Fruit fly (Drosophila melanogaster) whole organism, embryonic: ENCODE results near the gene CG9948.

Experiments used
- Adf1 ChIP-seq: fragments of 200-800 bp; sonication (Bioruptor generic); IDR thresholded peaks from 2 replicates; pipeline ENCODE4 v1.3.6; 2022; ENCODE audit warnings: missing biosample characterization, missing genetic modification characterization
- Bgb ChIP-seq: fragments of 200-800 bp; sonication (Bioruptor generic); IDR thresholded peaks from 2 replicates; pipeline ENCODE4 v1.3.6; 2022; ENCODE audit warnings: missing biosample characterization, missing genetic modification characterization; ENCODE audit not compliant: partially characterized antibody
- CG10274 ChIP-seq: fragments of 200-800 bp; sonication (Bioruptor generic); optimal IDR thresholded peaks from 3 replicates; lab custom pipeline; 2017; ENCODE audit warnings: missing biosample characterization, mild to moderate bottlenecking, missing genetic modification characterization
- CG10959 ChIP-seq: fragments of 200-800 bp; sonication (Bioruptor generic); IDR thresholded peaks from 2 replicates; pipeline ENCODE4 v1.3.6; 2022; ENCODE audit warnings: missing biosample characterization, missing genetic modification characterization
- CG11504 ChIP-seq: fragments of 200-800 bp; sonication (Bioruptor generic); optimal IDR thresholded peaks from 3 replicates; lab custom pipeline; 2019; ENCODE audit warnings: missing biosample characterization, mild to moderate bottlenecking, missing genetic modification characterization, moderate library complexity
- CG12071 ChIP-seq: fragments of 200-800 bp; sonication (Bioruptor generic); optimal IDR thresholded peaks from 3 replicates; lab custom pipeline; 2018; ENCODE audit warnings: missing biosample characterization, mild to moderate bottlenecking, missing genetic modification characterization
- CG12769 ChIP-seq: fragments of 200-800 bp; sonication (Bioruptor generic); optimal IDR thresholded peaks from 2 replicates; lab custom pipeline; 2019; ENCODE audit warnings: missing biosample characterization, mild to moderate bottlenecking, missing genetic modification characterization, moderate library complexity
- CG13894 ChIP-seq: fragments of 200-800 bp; sonication (Bioruptor generic); optimal IDR thresholded peaks from 3 replicates; lab custom pipeline; 2018; ENCODE audit warnings: missing biosample characterization, mild to moderate bottlenecking, missing genetic modification characterization, moderate library complexity
- CG14441 ChIP-seq: fragments of 200-800 bp; sonication (Bioruptor generic); IDR thresholded peaks from 2 replicates; pipeline ENCODE4 v1.3.6; 2022; ENCODE audit warnings: missing biosample characterization, missing genetic modification characterization
- CG15073 ChIP-seq: fragments of 200-800 bp; sonication (Bioruptor generic); optimal IDR thresholded peaks from 2 replicates; lab custom pipeline; 2016; ENCODE audit warnings: missing biosample characterization, missing genetic modification characterization
- CG15269 ChIP-seq: fragments of 200-800 bp; sonication (Bioruptor generic); optimal IDR thresholded peaks from 2 replicates; lab custom pipeline; 2018; ENCODE audit warnings: missing biosample characterization, mild to moderate bottlenecking, missing genetic modification characterization, moderate library complexity
- CG17385 ChIP-seq: fragments of 200-800 bp; sonication (Bioruptor generic); optimal IDR thresholded peaks from 3 replicates; lab custom pipeline; 2018; ENCODE audit warnings: missing biosample characterization, mild to moderate bottlenecking, missing genetic modification characterization
- CG2678 ChIP-seq: fragments of 200-800 bp; sonication (Bioruptor generic); optimal IDR thresholded peaks from 3 replicates; lab custom pipeline; 2019; ENCODE audit warnings: missing biosample characterization, mild to moderate bottlenecking, missing genetic modification characterization, moderate library complexity
- CG31441 ChIP-seq: fragments of 200-800 bp; sonication (Bioruptor generic); IDR thresholded peaks from 2 replicates; pipeline ENCODE4 v1.3.6; 2022; ENCODE audit warnings: missing biosample characterization, missing genetic modification characterization
- CG32532 ChIP-seq: fragments of 200-800 bp; sonication (Bioruptor generic); IDR thresholded peaks from 2 replicates; pipeline ENCODE4 v1.3.6; 2022; ENCODE audit warnings: missing biosample characterization, missing genetic modification characterization
- CG3847 ChIP-seq: fragments of 200-800 bp; sonication (Bioruptor generic); IDR thresholded peaks from 2 replicates; pipeline ENCODE4 v1.3.6; 2022; ENCODE audit warnings: missing biosample characterization, missing genetic modification characterization
- CG8290 ChIP-seq, 3 experiments: fragments of 200-800 bp; sonication (Bioruptor generic); optimal IDR thresholded peaks; 2 replicates each; lab custom pipeline; 2016 to 2019; ENCODE audit warnings: missing biosample characterization in 3 of 3, missing genetic modification characterization in 3 of 3, mild to moderate bottlenecking in 2 of 3, moderate library complexity in 1 of 3
- Dip3 ChIP-seq: fragments of 200-800 bp; sonication (Bioruptor generic); optimal IDR thresholded peaks from 3 replicates; lab custom pipeline; 2016; ENCODE audit warnings: missing biosample characterization, missing genetic modification characterization
- Jarid2 ChIP-seq: fragments of 200-800 bp; sonication (Bioruptor generic); optimal IDR thresholded peaks from 3 replicates; lab custom pipeline; 2017; ENCODE audit warnings: mild to moderate bottlenecking, missing biosample characterization, missing genetic modification reagents, missing genetic modification characterization
- Med ChIP-seq: fragments of 200-800 bp; sonication (Bioruptor generic); peaks from one replicate; lab custom pipeline; 2016; ENCODE audit warnings: missing biosample characterization, missing genetic modification characterization, mild to moderate bottlenecking, inconsistent platforms, moderate library complexity
- Oli ChIP-seq: fragments of 200-800 bp; sonication (Bioruptor generic); optimal IDR thresholded peaks from 2 replicates; lab custom pipeline; 2018; ENCODE audit warnings: missing biosample characterization, mild to moderate bottlenecking, missing genetic modification characterization, moderate library complexity
- Rfx ChIP-seq: fragments of 200-800 bp; sonication (Bioruptor generic); IDR thresholded peaks from 2 replicates; pipeline ENCODE4 v1.3.6; 2022; ENCODE audit warnings: missing biosample characterization, missing genetic modification characterization
- Six4 ChIP-seq: fragments of 200-800 bp; sonication (Bioruptor generic); optimal IDR thresholded peaks from 2 replicates; lab custom pipeline; 2016; ENCODE audit warnings: missing biosample characterization, missing genetic modification characterization
- TFAM ChIP-seq: fragments of 200-800 bp; sonication (Bioruptor generic); optimal IDR thresholded peaks from 2 replicates; lab custom pipeline; 2017; ENCODE audit warnings: missing biosample characterization, missing genetic modification characterization, inconsistent platforms
- Trl ChIP-seq, 3 experiments: fragments of >200 bp in 2 of 3; fragments of 200-800 bp in 1 of 3; sonication (Bioruptor generic) in 1 of 3; optimal IDR thresholded peaks; 2 replicates in 1 of 3; 3 replicates in 2 of 3; lab custom pipeline; 2016 to 2017; ENCODE audit warnings: missing biosample characterization in 1 of 3, missing genetic modification characterization in 1 of 3
- chinmo ChIP-seq: fragments of 200-800 bp; sonication (Bioruptor generic); IDR thresholded peaks from 4 replicates; pipeline ENCODE4 v1.3.6; 2022; ENCODE audit warnings: missing biosample characterization, missing genetic modification characterization; ENCODE audit not compliant: partially characterized antibody
- chm ChIP-seq: fragments of 200-800 bp; sonication (Bioruptor generic); IDR thresholded peaks from 2 replicates; pipeline ENCODE4 v1.3.6; 2022; ENCODE audit warnings: missing biosample characterization, missing genetic modification characterization
- dysf ChIP-seq: fragments of 200-800 bp; sonication (Bioruptor generic); IDR thresholded peaks from 3 replicates; pipeline ENCODE4 v1.3.6; 2022; ENCODE audit warnings: missing biosample characterization, missing genetic modification characterization
- emc ChIP-seq: fragments of 200-800 bp; sonication (Bioruptor generic); optimal IDR thresholded peaks from 2 replicates; lab custom pipeline; 2016; ENCODE audit warnings: missing biosample characterization, missing genetic modification characterization
- gce ChIP-seq: fragments of 200-800 bp; sonication (Bioruptor generic); IDR thresholded peaks from 3 replicates; pipeline ENCODE4 v1.3.6; 2022; ENCODE audit warnings: missing biosample characterization, missing genetic modification characterization
- gem ChIP-seq: fragments of 200-800 bp; sonication (Bioruptor generic); optimal IDR thresholded peaks from 2 replicates; lab custom pipeline; 2019; ENCODE audit warnings: missing biosample characterization, mild to moderate bottlenecking, missing genetic modification characterization, moderate library complexity
- gt ChIP-seq: fragments of 200-800 bp; sonication (Bioruptor generic); IDR thresholded peaks from 2 replicates; pipeline ENCODE4 v1.3.6; 2022; ENCODE audit warnings: missing biosample characterization, missing genetic modification characterization
- hb ChIP-seq: fragments of 200-800 bp; sonication (Bioruptor generic); IDR thresholded peaks from 3 replicates; pipeline ENCODE4 v1.3.6; 2022; ENCODE audit warnings: missing biosample characterization, missing genetic modification characterization; ENCODE audit not compliant: partially characterized antibody
- jigr1 ChIP-seq: fragments of 200-800 bp; sonication (Bioruptor generic); IDR thresholded peaks from 3 replicates; pipeline ENCODE4 v1.3.6; 2022; ENCODE audit warnings: missing biosample characterization, missing genetic modification characterization
- ken ChIP-seq: fragments of 200-800 bp; sonication (Bioruptor generic); IDR thresholded peaks from 3 replicates; pipeline ENCODE4 v1.3.6; 2022; ENCODE audit warnings: missing biosample characterization, missing genetic modification characterization
- lab ChIP-seq: fragments of 200-800 bp; sonication (Bioruptor generic); optimal IDR thresholded peaks from 3 replicates; lab custom pipeline; 2017; ENCODE audit warnings: missing biosample characterization, missing genetic modification characterization, mild to moderate bottlenecking, moderate library complexity, missing genetic modification reagents
- pan ChIP-seq, 4 experiments: fragments of >200 bp in 3 of 4; fragments of 200-800 bp in 1 of 4; sonication (Bioruptor generic) in 1 of 4; optimal IDR thresholded peaks in 3 of 4; IDR thresholded peaks in 1 of 4; 2 replicates each; pipeline versions ENCODE4 v1.3.6 to Lab custom; 2017 to 2022; ENCODE audit warnings: missing biosample characterization in 2 of 4, missing genetic modification characterization in 2 of 4, mixed read lengths in 1 of 4
- scrt ChIP-seq: fragments of 200-800 bp; sonication (Bioruptor generic); optimal IDR thresholded peaks from 2 replicates; lab custom pipeline; 2018; ENCODE audit warnings: missing biosample characterization, mild to moderate bottlenecking, missing genetic modification characterization, moderate library complexity
- sens ChIP-seq: fragments of 200-800 bp; sonication (Bioruptor generic); peaks from one replicate; lab custom pipeline; 2016; ENCODE audit warnings: missing biosample characterization, missing genetic modification characterization
- seq ChIP-seq: fragments of 200-800 bp; sonication (Bioruptor generic); IDR thresholded peaks from 2 replicates; pipeline ENCODE4 v1.3.6; 2022; ENCODE audit warnings: missing biosample characterization, missing genetic modification characterization
- shn ChIP-seq: fragments of 200-800 bp; sonication (Bioruptor generic); optimal IDR thresholded peaks from 3 replicates; lab custom pipeline; 2016; ENCODE audit warnings: missing biosample characterization, missing genetic modification characterization
- slbo ChIP-seq: fragments of 200-800 bp; sonication (Bioruptor generic); IDR thresholded peaks from 2 replicates; pipeline ENCODE4 v1.3.6; 2022; ENCODE audit warnings: missing biosample characterization, missing genetic modification characterization
- sob ChIP-seq: fragments of 200-800 bp; sonication (Bioruptor generic); IDR thresholded peaks from 2 replicates; pipeline ENCODE4 v1.3.6; 2022; ENCODE audit warnings: missing biosample characterization, missing genetic modification characterization
- ssp ChIP-seq: fragments of 200-800 bp; sonication (Bioruptor generic); IDR thresholded peaks from 2 replicates; pipeline ENCODE4 v1.3.6; 2022; ENCODE audit warnings: missing biosample characterization, missing genetic modification characterization
- usp ChIP-seq: fragments of >200 bp; optimal IDR thresholded peaks from 2 replicates; lab custom pipeline; 2017; ENCODE audit warnings: missing biosample characterization, missing genetic modification characterization
- vfl ChIP-seq: fragments of 200-800 bp; sonication (Bioruptor generic); optimal IDR thresholded peaks from 2 replicates; lab custom pipeline; 2016; ENCODE audit warnings: missing biosample characterization, missing genetic modification characterization
- wdn ChIP-seq: fragments of 200-800 bp; sonication (Bioruptor generic); IDR thresholded peaks from 2 replicates; pipeline ENCODE4 v1.3.6; 2022; ENCODE audit warnings: missing biosample characterization, missing genetic modification characterization
- wek ChIP-seq: fragments of 200-800 bp; sonication (Bioruptor generic); optimal IDR thresholded peaks from 3 replicates; lab custom pipeline; 2018; ENCODE audit warnings: missing biosample characterization, mild to moderate bottlenecking, missing genetic modification characterization, moderate library complexity

Gene CG9948

DNA sequence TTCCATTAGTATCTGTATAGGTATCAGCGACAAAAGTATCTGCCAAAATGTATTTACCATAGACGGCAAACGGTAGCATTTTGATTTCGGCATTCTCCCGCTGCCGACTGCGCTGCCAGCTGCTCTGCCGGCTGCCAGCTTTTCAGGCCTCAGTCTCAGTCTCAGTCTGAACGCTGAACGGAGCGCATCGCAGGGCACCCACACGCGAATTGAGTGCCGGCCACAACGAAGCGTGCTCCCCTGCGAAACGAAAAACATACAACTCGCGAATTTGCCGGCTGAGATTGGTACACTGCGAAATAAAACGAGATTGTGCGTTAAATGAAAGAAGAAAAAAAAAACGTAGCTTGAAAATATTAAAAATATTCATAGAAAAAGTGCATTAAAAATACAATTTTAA lies 42.9 kb downstream of the CG9948 start, which contains the start of gene Mp (continued):
- no peak for TF ChIP-seq CG31441
- peak; percentile 92 for TF ChIP-seq Adf1 (GFP tag; lab: Robert Waterston, UW)
- TF ChIP-seq wdn (GFP tag; lab: Robert Waterston, UW) = no peak
- peak; percentile 70 for TF ChIP-seq sens (GFP tag; lab: Kevin White, UChicago)
- TF ChIP-seq CG15269 = peak; percentile 16
- TF ChIP-seq chm = peak; percentile 41; the same call in 1 of the 2 replicates
- peak; percentile 79 for TF ChIP-seq Med (GFP tag; lab: Kevin White, UChicago)
- TF ChIP-seq CG10274 = peak; percentile 47
- peak; percentile 12; the same call in 1 of the 3 replicates for TF ChIP-seq dysf
- TF ChIP-seq gem (tag; lab: Kevin White, UChicago) = peak; percentile 9
- no peak for TF ChIP-seq Rfx (GFP tag; lab: Robert Waterston, UW)
- no peak for TF ChIP-seq shn (GFP tag; lab: Kevin White, UChicago)
- peak; percentile 57 for TF ChIP-seq slbo (GFP tag; lab: Robert Waterston, UW)
- TF ChIP-seq CG3847 (GFP tag; lab: Robert Waterston, UW) = no peak
- 0 out of 2 replicates have a peak, but pooled peaks have one; percentile 31 for TF ChIP-seq CG14441
- TF ChIP-seq CG10959 (GFP tag; lab: Robert Waterston, UW) = 0 out of 2 replicates have a peak, but pooled peaks have one; percentile 20
- 0 out of 3 replicates have a peak, but pooled peaks have one; percentile 10 for TF ChIP-seq ken (GFP tag; lab: Robert Waterston, UW)
- TF ChIP-seq CG17385 (GFP tag; lab: Kevin White, UChicago) = no peak
- peak; percentile 45 for TF ChIP-seq CG12071 (GFP tag; lab: Kevin White, UChicago)
- peak; percentile 26 for TF ChIP-seq lab (GFP tag; lab: Kevin White, UChicago)
- TF ChIP-seq Jarid2 (GFP tag; lab: Kevin White, UChicago) = peak; percentile 78
- TF ChIP-seq Trl (optimal IDR thresholded peaks at IDR 0.05; lab: Kevin White, UChicago) = peak; percentile 0 to 2
- TF ChIP-seq Trl (GFP tag; optimal IDR thresholded peaks at IDR 0.05; lab: Kevin White, UChicago) = no peak
- TF ChIP-seq ssp (GFP tag; lab: Robert Waterston, UW) = 0 out of 2 replicates have a peak, but pooled peaks have one; percentile 6
- TF ChIP-seq pan (optimal IDR thresholded peaks at IDR 0.05; lab: Kevin White, UChicago) = no peak
- peak in 1 of 2 experiments; percentile 21 for TF ChIP-seq pan (GFP tag; optimal IDR thresholded peaks at IDR 0.05 in 1 of 2, IDR thresholded peaks at IDR 0.05 in 1 of 2)
- TF ChIP-seq Bgb (GFP tag; lab: Robert Waterston, UW) = peak; percentile 46; the same call in 1 of the 2 replicates
- peak; percentile 65; the same call in 1 of the 4 replicates for TF ChIP-seq chinmo (GFP tag; lab: Robert Waterston, UW)
- TF ChIP-seq CG15073 (GFP tag; lab: Kevin White, UChicago) = no peak
- no peak for TF ChIP-seq Oli (tag; lab: Kevin White, UChicago)
- no peak for TF ChIP-seq jigr1 (GFP tag; lab: Robert Waterston, UW)
- peak; percentile 37; the same call in 1 of the 2 replicates for TF ChIP-seq CG32532 (GFP tag; lab: Robert Waterston, UW)
- TF ChIP-seq TFAM (GFP tag; lab: Kevin White, UChicago) = no peak
- TF ChIP-seq sob (GFP tag; lab: Robert Waterston, UW) = peak; percentile 32; the same call in 1 of the 2 replicates

DNA sequence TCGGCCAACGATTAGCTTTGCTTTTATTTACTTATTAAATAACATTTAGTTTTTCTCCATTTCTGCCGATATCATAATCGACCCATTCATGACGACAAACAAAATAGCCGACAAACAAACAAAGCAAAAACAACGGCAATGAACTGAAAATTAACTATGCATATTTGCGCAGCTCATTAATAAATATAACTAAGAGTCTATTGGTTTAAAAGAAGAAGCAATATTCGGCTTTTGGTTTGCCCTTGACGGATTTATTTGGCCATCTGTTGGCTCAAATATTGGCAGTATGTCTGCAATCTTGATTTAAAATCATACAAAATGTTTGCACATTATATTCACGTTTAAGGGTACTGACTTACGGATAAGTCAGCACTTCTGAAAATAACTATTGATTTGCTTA lies 44.2 kb downstream of the CG9948 start:
- peak; percentile 27 for TF ChIP-seq CG12769 (tag; lab: Kevin White, UChicago)
- TF ChIP-seq Jarid2 (GFP tag; lab: Kevin White, UChicago) = no peak
- peak; percentile 14 for TF ChIP-seq CG11504 (tag; lab: Kevin White, UChicago)
- TF ChIP-seq scrt (GFP tag; lab: Kevin White, UChicago) = peak; percentile 14
- TF ChIP-seq Dip3 (GFP tag; lab: Kevin White, UChicago) = no peak
- TF ChIP-seq gt = no peak
- no peak for TF ChIP-seq hb (GFP tag; lab: Robert Waterston, UW)
- TF ChIP-seq emc (GFP tag; lab: Kevin White, UChicago) = no peak
- 0 out of 2 replicates have a peak, but pooled peaks have one; percentile 36 for TF ChIP-seq seq (GFP tag; lab: Robert Waterston, UW)
- peak; percentile 45 for TF ChIP-seq CG2678 (tag; lab: Kevin White, UChicago)
- TF ChIP-seq Six4 (GFP tag; lab: Kevin White, UChicago) = no peak
- peak; percentile 17 for TF ChIP-seq wek (GFP tag; lab: Kevin White, UChicago)
- TF ChIP-seq lab (GFP tag; lab: Kevin White, UChicago) = peak; percentile 38
- TF ChIP-seq vfl = no peak
- no peak for TF ChIP-seq usp (GFP tag; lab: Kevin White, UChicago)
- no peak for TF ChIP-seq gce (GFP tag; lab: Robert Waterston, UW)
- peak; percentile 54 for TF ChIP-seq sens (GFP tag; lab: Kevin White, UChicago)
- peak; percentile 40 for TF ChIP-seq CG12071 (GFP tag; lab: Kevin White, UChicago)
- TF ChIP-seq CG13894 (tag; lab: Kevin White, UChicago) = no peak
- no peak for TF ChIP-seq CG8290 (GFP tag; optimal IDR thresholded peaks at IDR 0.05; lab: Kevin White, UChicago)
- TF ChIP-seq CG8290 (tag; optimal IDR thresholded peaks at IDR 0.05; lab: Kevin White, UChicago) = peak in 1 of 2 experiments; percentile 3
- peak; percentile 24 for TF ChIP-seq CG15269
